Fruit fly (Drosophila melanogaster) whole organism, embryonic: ENCODE results near the gene eIF3i.

Source experiments
- Antp ChIP-seq: fragments of 200-800 bp; sonication (Bioruptor generic); optimal IDR thresholded peaks from 3 replicates; lab custom pipeline; 2016; ENCODE audit warnings: missing biosample characterization, missing genetic modification characterization
- CG10979 ChIP-seq: fragments of 200-800 bp; sonication (Bioruptor generic); optimal IDR thresholded peaks from 2 replicates; lab custom pipeline; 2018; ENCODE audit warnings: missing biosample characterization, mild to moderate bottlenecking, missing genetic modification characterization, moderate library complexity
- CG12299 ChIP-seq: fragments of 200-800 bp; sonication (Bioruptor generic); optimal IDR thresholded peaks from 2 replicates; lab custom pipeline; 2018; ENCODE audit warnings: missing biosample characterization, mild to moderate bottlenecking, missing genetic modification characterization
- CG12659 ChIP-seq: fragments of 200-800 bp; sonication (Bioruptor generic); optimal IDR thresholded peaks from 3 replicates; lab custom pipeline; 2017; ENCODE audit warnings: mild to moderate bottlenecking, missing biosample characterization, missing genetic modification reagents, missing genetic modification characterization
- CG14050 ChIP-seq: fragments of 200-800 bp; sonication (Bioruptor generic); IDR thresholded peaks from 3 replicates; pipeline ENCODE4 v1.3.6; 2022; ENCODE audit warnings: missing biosample characterization, missing genetic modification characterization
- CG15601 ChIP-seq: fragments of 200-800 bp; sonication (Bioruptor generic); optimal IDR thresholded peaks from 3 replicates; lab custom pipeline; 2019; ENCODE audit warnings: missing biosample characterization, mild to moderate bottlenecking, missing genetic modification characterization, moderate library complexity
- CG16863 ChIP-seq: fragments of 200-800 bp; sonication (Bioruptor generic); optimal IDR thresholded peaks from 3 replicates; lab custom pipeline; 2016; ENCODE audit warnings: missing biosample characterization, missing genetic modification characterization
- CG17829 ChIP-seq: fragments of 200-800 bp; optimal IDR thresholded peaks from 2 replicates; lab custom pipeline; 2019; ENCODE audit warnings: missing biosample characterization, mild to moderate bottlenecking, missing genetic modification characterization, moderate library complexity
- CG1832 ChIP-seq: fragments of 200-800 bp; sonication (Bioruptor generic); optimal IDR thresholded peaks from 2 replicates; lab custom pipeline; 2017; ENCODE audit warnings: missing biosample characterization, mild to moderate bottlenecking, missing genetic modification characterization, inconsistent platforms
- CG18764 ChIP-seq: fragments of 200-800 bp; sonication (Bioruptor generic); optimal IDR thresholded peaks from 3 replicates; lab custom pipeline; 2016; ENCODE audit warnings: missing biosample characterization, missing genetic modification characterization
- CG30403 ChIP-seq: fragments of 200-800 bp; sonication (Bioruptor generic); optimal IDR thresholded peaks from 3 replicates; lab custom pipeline; 2016; ENCODE audit warnings: missing biosample characterization, missing genetic modification characterization
- CG32532 ChIP-seq: fragments of 200-800 bp; sonication (Bioruptor generic); IDR thresholded peaks from 2 replicates; pipeline ENCODE4 v1.3.6; 2022; ENCODE audit warnings: missing biosample characterization, missing genetic modification characterization
- CG42726 ChIP-seq: fragments of 200-800 bp; sonication (Bioruptor generic); IDR thresholded peaks from 2 replicates; pipeline ENCODE4 v1.3.6; 2022; ENCODE audit warnings: missing biosample characterization, missing genetic modification characterization; ENCODE audit not compliant: partially characterized antibody
- CG7786 ChIP-seq: fragments of 200-800 bp; sonication (Bioruptor generic); optimal IDR thresholded peaks from 2 replicates; lab custom pipeline; 2016; ENCODE audit warnings: missing biosample characterization, missing genetic modification characterization
- CG8765 ChIP-seq: fragments of 200-800 bp; sonication (Bioruptor generic); IDR thresholded peaks from 2 replicates; pipeline ENCODE4 v1.3.6; 2022; ENCODE audit warnings: missing biosample characterization, missing genetic modification characterization
- CG9797 ChIP-seq: fragments of 200-800 bp; sonication (Bioruptor generic); optimal IDR thresholded peaks from 3 replicates; lab custom pipeline; 2018; ENCODE audit warnings: missing biosample characterization, mild to moderate bottlenecking, missing genetic modification characterization
- Dfd ChIP-seq, 2 experiments: fragments of >200 bp; optimal IDR thresholded peaks; 2 replicates each; lab custom pipeline; 2017; ENCODE audit warnings: missing biosample characterization in 2 of 2, missing genetic modification characterization in 2 of 2
- GATAe ChIP-seq: fragments of 200-800 bp; sonication (Bioruptor generic); conservative IDR thresholded peaks from 2 replicates; pipeline ENCODE4 v1.3.6; 2022; ENCODE audit warnings: missing biosample characterization, missing genetic modification characterization
- HHEX ChIP-seq: fragments of 200-800 bp; sonication (Bioruptor generic); optimal IDR thresholded peaks from 3 replicates; lab custom pipeline; 2017; ENCODE audit warnings: missing biosample characterization, mild to moderate bottlenecking, missing genetic modification characterization, missing genetic modification reagents
- HLH4C ChIP-seq: fragments of 200-800 bp; sonication (Bioruptor generic); IDR thresholded peaks from 3 replicates; pipeline ENCODE4 v1.3.6; 2022; ENCODE audit warnings: missing biosample characterization, missing genetic modification characterization; ENCODE audit not compliant: partially characterized antibody
- Hmr ChIP-seq: fragments of 200-800 bp; sonication (Bioruptor generic); optimal IDR thresholded peaks from 3 replicates; lab custom pipeline; 2017; ENCODE audit warnings: mild to moderate bottlenecking, missing biosample characterization, missing genetic modification reagents, missing genetic modification characterization
- Jarid2 ChIP-seq: fragments of 200-800 bp; sonication (Bioruptor generic); optimal IDR thresholded peaks from 3 replicates; lab custom pipeline; 2017; ENCODE audit warnings: mild to moderate bottlenecking, missing biosample characterization, missing genetic modification reagents, missing genetic modification characterization
- Nf-YB ChIP-seq: fragments of 200-800 bp; sonication (Bioruptor generic); optimal IDR thresholded peaks from 3 replicates; lab custom pipeline; 2019; ENCODE audit warnings: missing biosample characterization, mild to moderate bottlenecking, missing genetic modification characterization, moderate library complexity
- Oli ChIP-seq: fragments of 200-800 bp; sonication (Bioruptor generic); optimal IDR thresholded peaks from 2 replicates; lab custom pipeline; 2018; ENCODE audit warnings: missing biosample characterization, mild to moderate bottlenecking, missing genetic modification characterization, moderate library complexity
- Poxn ChIP-seq: fragments of 200-800 bp; sonication (Bioruptor generic); IDR thresholded peaks from 2 replicates; pipeline ENCODE4 v1.3.6; 2022; ENCODE audit warnings: missing biosample characterization, missing genetic modification characterization
- Rfx ChIP-seq: fragments of 200-800 bp; sonication (Bioruptor generic); IDR thresholded peaks from 2 replicates; pipeline ENCODE4 v1.3.6; 2022; ENCODE audit warnings: missing biosample characterization, missing genetic modification characterization
- Side ChIP-seq: fragments of 200-800 bp; sonication (Bioruptor generic); optimal IDR thresholded peaks from 2 replicates; lab custom pipeline; 2016; ENCODE audit warnings: missing biosample characterization, missing genetic modification characterization
- Sry-δ ChIP-seq: fragments of 200-800 bp; sonication (Bioruptor generic); optimal IDR thresholded peaks from 2 replicates; lab custom pipeline; 2016; ENCODE audit warnings: missing biosample characterization, missing genetic modification characterization
- Xrp1 ChIP-seq: fragments of 200-800 bp; sonication (Bioruptor generic); IDR thresholded peaks from 2 replicates; pipeline ENCODE4 v1.3.6; 2022; ENCODE audit warnings: missing biosample characterization, missing genetic modification characterization
- al ChIP-seq: fragments of 200-800 bp; sonication (Bioruptor generic); IDR thresholded peaks from 2 replicates; pipeline ENCODE4 v1.3.6; 2022; ENCODE audit warnings: missing biosample characterization, missing genetic modification characterization
- aop ChIP-seq: fragments of 200-800 bp; sonication (Bioruptor generic); IDR thresholded peaks from 2 replicates; pipeline ENCODE4 v1.3.6; 2022; ENCODE audit warnings: missing biosample characterization, missing genetic modification characterization
- cad ChIP-seq: fragments of >200 bp; optimal IDR thresholded peaks from 2 replicates; lab custom pipeline; 2017; ENCODE audit warnings: missing biosample characterization, missing genetic modification characterization
- cas ChIP-seq: fragments of 200-800 bp; sonication (Bioruptor generic); IDR thresholded peaks from 2 replicates; pipeline ENCODE4 v1.3.6; 2022; ENCODE audit warnings: missing biosample characterization, missing genetic modification characterization
- chn ChIP-seq: fragments of 200-800 bp; sonication (Bioruptor generic); optimal IDR thresholded peaks from 2 replicates; lab custom pipeline; 2016; ENCODE audit warnings: missing biosample characterization, missing genetic modification characterization
- ci ChIP-seq: fragments of 200-800 bp; sonication (Bioruptor generic); IDR thresholded peaks from 3 replicates; pipeline ENCODE4 v1.3.6; 2022; ENCODE audit warnings: missing biosample characterization, missing genetic modification characterization
- cwo ChIP-seq: fragments of 200-800 bp; sonication (Bioruptor generic); optimal IDR thresholded peaks from 3 replicates; lab custom pipeline; 2017; ENCODE audit warnings: missing biosample characterization, missing genetic modification characterization, mild to moderate bottlenecking, moderate library complexity, missing genetic modification reagents
- danr ChIP-seq: fragments of 200-800 bp; sonication (Bioruptor generic); IDR thresholded peaks from 2 replicates; pipeline ENCODE4 v1.3.6; 2022; ENCODE audit warnings: missing biosample characterization, missing genetic modification characterization
- dpn ChIP-seq, 2 experiments: fragments of 200-800 bp; sonication (Bioruptor generic); optimal IDR thresholded peaks; 3 replicates each; lab custom pipeline; 2016; ENCODE audit warnings: missing biosample characterization in 2 of 2, missing genetic modification characterization in 2 of 2
- fd3F ChIP-seq: fragments of 200-800 bp; sonication (Bioruptor generic); optimal IDR thresholded peaks from 2 replicates; lab custom pipeline; 2018; ENCODE audit warnings: missing biosample characterization, mild to moderate bottlenecking, missing genetic modification characterization, moderate library complexity
- her ChIP-seq: fragments of 200-800 bp; sonication (Bioruptor generic); optimal IDR thresholded peaks from 2 replicates; lab custom pipeline; 2016; ENCODE audit warnings: missing biosample characterization, missing genetic modification characterization
- kay ChIP-seq: fragments of 200-800 bp; sonication (Bioruptor generic); optimal IDR thresholded peaks from 2 replicates; lab custom pipeline; 2016; ENCODE audit warnings: missing biosample characterization, missing genetic modification characterization
- lola ChIP-seq, 3 experiments: fragments of >200 bp in 2 of 3; fragments of 200-800 bp in 1 of 3; sonication (Bioruptor generic) in 1 of 3; optimal IDR thresholded peaks; 2 replicates each; lab custom pipeline; 2017 to 2019; ENCODE audit warnings: missing biosample characterization in 3 of 3, missing genetic modification characterization in 3 of 3, mild to moderate bottlenecking in 1 of 3, moderate library complexity in 1 of 3
- onecut ChIP-seq: fragments of 200-800 bp; sonication (Bioruptor generic); IDR thresholded peaks from 2 replicates; pipeline ENCODE4 v1.3.6; 2022; ENCODE audit warnings: missing biosample characterization, missing genetic modification characterization
- pros ChIP-seq: fragments of 200-800 bp; sonication (Bioruptor generic); optimal IDR thresholded peaks from 3 replicates; lab custom pipeline; 2019; ENCODE audit warnings: missing biosample characterization, mild to moderate bottlenecking, missing genetic modification characterization, moderate library complexity
- ro ChIP-seq: fragments of 200-800 bp; sonication (Bioruptor generic); IDR thresholded peaks from 2 replicates; pipeline ENCODE4 v1.3.6; 2022; ENCODE audit warnings: missing biosample characterization, missing genetic modification characterization
- row ChIP-seq: fragments of 200-800 bp; sonication (Bioruptor generic); IDR thresholded peaks from 3 replicates; pipeline ENCODE4 v1.3.6; 2022; ENCODE audit warnings: missing biosample characterization, missing genetic modification characterization
- salm ChIP-seq: fragments of 200-800 bp; sonication (Bioruptor generic); optimal IDR thresholded peaks from 2 replicates; lab custom pipeline; 2018; ENCODE audit warnings: missing biosample characterization, mild to moderate bottlenecking, missing genetic modification characterization
- shn ChIP-seq: fragments of 200-800 bp; sonication (Bioruptor generic); optimal IDR thresholded peaks from 3 replicates; lab custom pipeline; 2016; ENCODE audit warnings: missing biosample characterization, missing genetic modification characterization
- slou ChIP-seq: fragments of 200-800 bp; sonication (Bioruptor generic); optimal IDR thresholded peaks from 3 replicates; lab custom pipeline; 2016; ENCODE audit warnings: missing biosample characterization, missing genetic modification characterization
- tna ChIP-seq: fragments of 200-800 bp; sonication (Bioruptor generic); IDR thresholded peaks from 2 replicates; pipeline ENCODE4 v1.3.6; 2022; ENCODE audit warnings: missing biosample characterization, missing genetic modification characterization; ENCODE audit not compliant: partially characterized antibody
- toy ChIP-seq: fragments of 200-800 bp; sonication (Bioruptor generic); IDR thresholded peaks from 2 replicates; pipeline ENCODE4 v1.3.6; 2022; ENCODE audit warnings: missing biosample characterization, missing genetic modification characterization

The eIF3i gene

dm6 chr2L:4945300-4945699 lies 22.3 kb downstream of the eIF3i start, which contains the start of the genes mRpL24 and betaggt-I (continued):
- TF ChIP-seq lola (GFP tag; optimal IDR thresholded peaks at IDR 0.05; lab: Kevin White, UChicago) (peak in 1 of 3 experiments; percentile 96), ro (GFP tag; lab: Robert Waterston, UW) (peak; percentile 76), CG17829 (peak; percentile 98), Dfd (GFP tag; optimal IDR thresholded peaks at IDR 0.05; lab: Kevin White, UChicago) (no peak), row (GFP tag; lab: Robert Waterston, UW) (peak; percentile 99), Oli (tag; lab: Kevin White, UChicago) (peak; percentile 94), Nf-YB (peak; percentile 86), CG42726 (GFP tag; lab: Robert Waterston, UW) (no peak), CG12659 (GFP tag; lab: Kevin White, UChicago) (peak; percentile 98), al (GFP tag; lab: Robert Waterston, UW) (peak; percentile 95), CG30403 (GFP tag; lab: Kevin White, UChicago) (peak; percentile 98), cwo (GFP tag; lab: Kevin White, UChicago) (peak; percentile 89), cad (GFP tag; lab: Kevin White, UChicago) (no peak), CG10979 (tag; lab: Kevin White, UChicago) (peak; percentile 96), Xrp1 (GFP tag; lab: Robert Waterston, UW) (peak; percentile 99), shn (GFP tag; lab: Kevin White, UChicago) (peak; percentile 61), CG1832 (GFP tag; lab: Kevin White, UChicago) (no peak), aop (GFP tag; lab: Robert Waterston, UW) (peak; percentile 87), HLH4C (GFP tag; lab: Robert Waterston, UW) (no peak), CG18764 (peak; percentile 93), kay (GFP tag; lab: Kevin White, UChicago) (peak; percentile 94), cas (GFP tag; lab: Robert Waterston, UW) (peak; percentile 89), onecut (GFP tag; lab: Robert Waterston, UW) (peak; percentile 89), CG14050 (GFP tag; lab: Robert Waterston, UW) (peak; percentile 94), chn (GFP tag; lab: Kevin White, UChicago) (peak; percentile 89), danr (peak; percentile 90), CG9797 (GFP tag; lab: Kevin White, UChicago) (peak; percentile 31), Jarid2 (GFP tag; lab: Kevin White, UChicago) (peak; percentile 75), her (GFP tag; lab: Kevin White, UChicago) (peak; percentile 40), Antp (GFP tag; lab: Kevin White, UChicago) (peak; percentile 47), Rfx (GFP tag; lab: Robert Waterston, UW) (peak; percentile 98), pros (GFP tag; lab: Kevin White, UChicago) (peak; percentile 29), Sry-δ (GFP tag; lab: Kevin White, UChicago) (peak; percentile 33), CG16863 (peak; percentile 80), CG32532 (GFP tag; lab: Robert Waterston, UW) (peak; percentile 97), ci (GFP tag; lab: Robert Waterston, UW) (peak; percentile 98), tna (GFP tag; lab: Robert Waterston, UW) (no peak), HHEX (GFP tag; lab: Kevin White, UChicago) (peak; percentile 92), CG12299 (tag; lab: Kevin White, UChicago) (peak; percentile 96), fd3F (GFP tag; lab: Kevin White, UChicago) (peak; percentile 96), dpn (GFP tag; optimal IDR thresholded peaks at IDR 0.05; lab: Kevin White, UChicago) (peak; percentile 50 to 95), CG15601 (tag; lab: Kevin White, UChicago) (peak; percentile 96), CG8765 (GFP tag; lab: Robert Waterston, UW) (peak; percentile 95), slou (GFP tag; lab: Kevin White, UChicago) (peak; percentile 89), CG7786 (GFP tag; lab: Kevin White, UChicago) (peak; percentile 72), Side (GFP tag; lab: Kevin White, UChicago) (peak; percentile 63), Poxn (GFP tag; lab: Robert Waterston, UW) (peak; percentile 86), toy (GFP tag; lab: Robert Waterston, UW) (peak; percentile 88), salm (tag; lab: Kevin White, UChicago) (peak; percentile 93), GATAe (GFP tag; lab: Robert Waterston, UW) (peak; percentile 90), Hmr (GFP tag; lab: Kevin White, UChicago) (peak; percentile 97)
